Fruit fly (Drosophila melanogaster): ENCODE measurements around the gene CG14811.

Gene CG14811

DNA sequence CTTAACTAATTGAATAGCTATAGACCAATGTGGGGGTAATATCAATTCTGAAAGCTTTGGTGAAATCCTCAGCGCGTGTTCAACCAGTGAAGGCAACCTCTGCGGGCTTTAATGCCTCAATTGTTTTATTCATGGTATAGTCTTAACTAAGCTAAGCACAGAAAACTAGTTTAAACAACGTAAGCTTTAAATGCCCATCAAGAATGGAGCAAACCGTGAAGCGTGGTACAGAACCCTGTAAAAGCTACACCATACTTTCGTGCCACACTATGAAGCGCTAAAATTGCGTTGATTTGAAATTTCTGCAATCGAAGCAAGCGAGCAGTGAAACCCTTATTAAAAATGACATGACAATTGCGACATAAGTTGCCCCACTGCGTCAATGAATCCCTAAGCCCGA is 1.1 kb downstream of the CG14811 start:
- TF ChIP-seq CG8478 (optimal IDR thresholded peaks at IDR 0.05) = no peak
- TF ChIP-seq pan (optimal IDR thresholded peaks at IDR 0.05) = no peak
- TF ChIP-seq EcR (GFP tag; optimal IDR thresholded peaks at IDR 0.05) = no peak
- no peak for TF ChIP-seq Dll (optimal IDR thresholded peaks at IDR 0.05)
- TF ChIP-seq psq (optimal IDR thresholded peaks at IDR 0.05) = no peak
- no peak for TF ChIP-seq usp (GFP tag; optimal IDR thresholded peaks at IDR 0.05)

DNA sequence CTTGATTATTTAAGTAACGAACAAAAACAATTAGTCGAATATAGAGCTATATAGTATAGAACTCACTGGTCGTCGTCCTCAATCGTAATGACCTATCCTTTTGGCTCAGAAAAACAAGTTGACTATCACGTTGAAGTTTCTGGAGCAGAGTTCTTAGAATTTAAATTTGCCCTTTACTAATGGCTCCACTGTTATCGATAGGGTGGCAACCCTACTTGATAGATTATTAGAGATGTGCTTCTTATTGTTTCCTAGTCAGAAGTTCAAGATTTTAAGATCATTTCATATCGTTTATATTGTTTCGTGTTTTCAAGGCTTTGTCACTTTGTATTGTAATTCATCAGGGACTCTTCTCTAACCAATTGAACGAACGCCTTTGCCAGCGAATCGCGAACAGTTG is 1.9 kb downstream of the CG14811 start, which contains the start of gene CG14810:
TSS of gene CG14810 (minus strand) at position 101 of the 400 bp plus-strand sequence.
- TF ChIP-seq Dll (optimal IDR thresholded peaks at IDR 0.05) (no peak), CG8478 (optimal IDR thresholded peaks at IDR 0.05) (no peak)

DNA sequence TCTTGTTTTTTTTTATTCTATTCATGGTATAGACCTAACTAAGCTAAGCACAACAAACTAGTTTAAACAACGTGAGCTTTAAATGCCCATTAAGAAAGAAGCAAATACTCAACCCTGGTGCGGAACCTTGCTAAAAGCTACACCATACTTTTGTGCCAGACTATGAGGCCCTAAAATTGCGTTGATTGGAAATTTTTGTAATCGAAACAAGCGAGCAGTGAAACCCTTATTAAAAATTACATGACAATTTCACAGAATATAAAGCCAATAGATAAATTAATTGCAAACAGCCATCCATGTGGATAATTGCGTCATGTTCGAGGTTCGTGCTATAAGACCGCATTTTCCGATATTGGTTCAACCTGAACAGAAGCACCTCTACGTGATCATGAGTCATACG is 3.2 kb downstream of the CG14811 start:
- TF ChIP-seq Dll (optimal IDR thresholded peaks at IDR 0.05) (no peak), psq (optimal IDR thresholded peaks at IDR 0.05) (no peak), usp (GFP tag; optimal IDR thresholded peaks at IDR 0.05) (no peak), CG8478 (optimal IDR thresholded peaks at IDR 0.05) (no peak), pan (optimal IDR thresholded peaks at IDR 0.05) (no peak), EcR (GFP tag; optimal IDR thresholded peaks at IDR 0.05) (no peak)

DNA sequence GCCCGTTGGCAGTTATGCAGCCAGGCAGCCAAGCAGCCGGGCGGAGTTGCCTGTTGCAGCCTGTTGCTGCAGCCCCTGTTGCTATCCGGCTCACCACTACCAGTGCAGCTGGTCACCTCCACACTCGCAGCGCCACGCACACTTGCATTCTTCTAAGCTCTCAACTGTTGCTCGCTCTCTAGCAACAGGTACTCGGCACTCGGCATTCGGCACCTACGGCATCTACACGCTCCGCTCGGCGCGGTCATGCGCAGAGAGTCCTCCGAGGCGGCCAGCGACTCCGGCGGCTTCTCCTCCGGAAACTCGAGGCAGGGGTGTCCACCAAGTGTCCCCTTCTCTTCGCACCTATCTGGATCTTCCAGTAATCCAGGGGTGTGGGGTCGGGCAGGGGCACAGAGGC is 11.0 kb downstream of the CG14811 start:
- TF ChIP-seq usp (GFP tag; optimal IDR thresholded peaks at IDR 0.05) = no peak
- no peak for TF ChIP-seq CG8478 (optimal IDR thresholded peaks at IDR 0.05)
- TF ChIP-seq pan (optimal IDR thresholded peaks at IDR 0.05) = no peak
- TF ChIP-seq psq (optimal IDR thresholded peaks at IDR 0.05) = no peak
- TF ChIP-seq Dll (optimal IDR thresholded peaks at IDR 0.05) = no peak
- no peak for TF ChIP-seq EcR (GFP tag; optimal IDR thresholded peaks at IDR 0.05)

DNA sequence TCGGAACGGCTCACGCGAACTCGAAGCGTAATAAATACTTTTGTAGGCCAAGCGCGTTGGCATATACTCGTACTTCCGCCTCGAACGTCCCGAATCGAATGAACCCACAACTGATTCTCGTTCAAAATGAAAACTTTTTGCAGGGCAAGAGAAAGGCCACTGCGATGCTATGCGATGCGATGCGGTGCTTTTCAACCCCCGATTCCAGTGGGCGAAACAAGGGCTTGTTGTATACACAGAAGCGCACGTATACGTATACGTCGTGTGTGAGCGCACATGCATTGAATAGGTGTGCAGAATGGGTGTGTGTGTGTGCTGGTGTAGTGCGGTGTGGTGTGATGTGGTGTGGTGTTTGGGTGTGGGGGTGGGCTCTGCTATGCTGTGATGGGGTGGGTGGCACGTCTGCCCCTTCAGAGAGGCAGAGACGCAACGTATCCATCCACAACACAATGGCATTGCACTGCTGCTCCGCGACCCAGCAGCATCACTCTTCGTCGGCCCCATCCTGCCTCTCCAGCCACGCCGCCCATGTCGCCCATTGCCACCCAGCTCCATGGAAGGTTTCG is 28.3 kb downstream of the CG14811 start:
- TF ChIP-seq pan (optimal IDR thresholded peaks at IDR 0.05) = no peak
- TF ChIP-seq Dll (optimal IDR thresholded peaks at IDR 0.05) = no peak
- no peak for TF ChIP-seq CG8478 (optimal IDR thresholded peaks at IDR 0.05)
- TF ChIP-seq usp (GFP tag; optimal IDR thresholded peaks at IDR 0.05) = no peak

DNA sequence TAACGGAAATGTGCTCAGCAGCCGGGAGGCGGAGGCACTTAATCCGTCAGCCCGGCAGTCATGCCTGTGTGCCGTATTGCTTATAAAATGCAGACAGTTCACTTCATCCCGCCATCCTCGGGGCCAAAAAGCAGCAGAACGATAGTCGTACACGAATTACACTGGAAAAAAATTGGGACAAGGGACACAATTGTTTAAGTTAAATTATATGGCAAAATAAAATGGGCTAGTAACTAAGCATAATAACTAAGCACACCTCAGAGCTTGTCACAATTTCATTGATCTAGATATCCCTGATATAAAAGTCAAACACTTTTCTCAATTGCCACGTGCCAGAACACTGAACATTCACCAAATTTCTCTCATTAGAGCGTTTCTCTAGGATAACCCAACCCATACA is 32.9 kb downstream of the CG14811 start, which contains the start of gene CG32806:
TSS of gene CG32806 (plus strand) at position 301 of the 400 bp plus-strand sequence.
- TF ChIP-seq Dll (optimal IDR thresholded peaks at IDR 0.05) = no peak
- no peak for TF ChIP-seq pan (optimal IDR thresholded peaks at IDR 0.05)
- TF ChIP-seq CG8478 (optimal IDR thresholded peaks at IDR 0.05) = no peak
- TF ChIP-seq EcR (GFP tag; optimal IDR thresholded peaks at IDR 0.05) = no peak
- TF ChIP-seq usp (GFP tag; optimal IDR thresholded peaks at IDR 0.05) = no peak
- no peak for TF ChIP-seq psq (optimal IDR thresholded peaks at IDR 0.05)

DNA sequence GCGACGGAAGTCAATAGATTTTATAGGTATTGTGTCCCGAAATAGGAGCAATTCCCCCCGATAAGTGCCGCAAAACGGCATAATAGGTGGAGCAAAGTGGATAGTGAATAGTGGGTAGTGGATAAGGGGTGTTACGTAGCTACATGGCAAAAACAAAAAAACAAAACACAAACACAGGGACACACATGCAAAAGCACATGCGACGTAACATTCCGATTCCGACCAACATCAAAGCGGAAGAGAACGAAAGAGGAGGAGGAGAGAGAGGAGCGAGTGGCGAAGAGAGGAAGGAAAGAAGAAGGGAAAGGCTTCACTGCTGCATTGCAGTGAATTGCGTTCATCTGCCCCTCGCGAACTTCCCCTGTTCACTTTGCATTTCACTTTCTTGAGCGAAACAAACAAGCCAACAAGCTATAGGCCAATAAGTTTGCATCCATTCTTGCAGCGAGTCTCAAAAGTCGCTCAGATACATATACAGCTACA is 47.8 kb downstream of the CG14811 start:
- TF ChIP-seq CG8478 (optimal IDR thresholded peaks at IDR 0.05) (no peak), Dll (optimal IDR thresholded peaks at IDR 0.05) (no peak), EcR (GFP tag; optimal IDR thresholded peaks at IDR 0.05) (no peak), psq (optimal IDR thresholded peaks at IDR 0.05) (no peak), pan (optimal IDR thresholded peaks at IDR 0.05) (no peak)

DNA sequence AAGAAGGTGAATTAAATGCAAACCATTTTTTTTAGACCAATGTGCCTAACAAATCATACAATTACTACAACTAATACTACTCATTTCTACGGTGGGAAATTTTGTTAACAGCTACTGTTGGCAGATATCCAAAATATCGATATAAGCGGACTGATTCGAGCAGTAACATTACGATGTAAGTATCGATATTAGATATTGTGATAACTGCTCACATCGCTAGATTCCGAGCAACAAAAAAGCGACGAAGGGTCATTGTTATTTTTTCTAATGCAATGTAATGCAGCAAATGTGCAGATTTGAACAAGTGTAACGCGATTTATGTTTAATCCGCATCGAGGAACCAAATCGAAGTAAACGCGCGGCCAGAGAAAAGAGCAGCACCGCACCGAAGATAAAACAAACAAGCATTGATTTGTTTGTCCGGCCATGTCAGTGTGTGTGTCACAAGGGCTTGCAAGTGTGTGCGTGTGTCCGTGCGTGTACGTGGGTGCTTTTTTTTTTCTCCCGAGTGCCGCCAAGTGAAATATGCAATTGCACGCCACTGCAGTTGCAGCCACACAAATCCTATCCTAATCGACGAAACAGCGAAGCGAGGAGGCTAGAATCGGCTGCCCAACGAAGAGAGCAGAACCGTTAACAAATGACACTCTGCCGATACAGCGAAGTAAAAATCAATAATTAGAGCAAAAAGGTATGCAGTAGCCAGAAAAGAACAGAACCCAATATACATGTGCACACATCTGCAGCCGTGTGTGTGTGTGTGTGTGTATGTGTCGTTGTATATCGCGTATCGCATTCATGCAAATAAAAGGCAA is 48.4 kb downstream of the CG14811 start, which contains the start of the genes prage and Adar:
TSS of gene prage (plus strand) at position 188 of the 815 bp plus-strand sequence.
TSS of gene Adar (plus strand) at position 194 of the 815 bp plus-strand sequence.
- TF ChIP-seq usp (GFP tag; optimal IDR thresholded peaks at IDR 0.05) (no peak), pan (optimal IDR thresholded peaks at IDR 0.05) (no peak), EcR (GFP tag; optimal IDR thresholded peaks at IDR 0.05) (no peak), psq (optimal IDR thresholded peaks at IDR 0.05) (no peak), Dll (optimal IDR thresholded peaks at IDR 0.05) (no peak)

DNA sequence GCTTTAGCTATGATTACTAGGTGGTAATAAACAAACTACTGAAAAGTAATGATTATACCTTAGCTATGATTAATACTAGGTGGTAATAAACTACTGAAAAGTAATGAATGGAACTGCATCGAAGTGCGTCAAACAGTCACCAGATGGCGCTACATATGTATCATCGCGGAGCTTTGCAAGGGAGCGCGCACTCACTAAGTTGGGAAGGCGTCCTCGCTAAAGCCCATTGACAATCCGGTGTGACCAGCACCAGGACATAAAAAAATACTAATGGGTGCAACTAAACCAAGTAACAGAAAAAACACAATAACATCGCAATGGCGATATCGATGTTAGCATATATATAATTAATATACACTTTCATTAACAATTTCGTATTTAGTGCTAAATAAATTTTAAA is 49.6 kb downstream of the CG14811 start:
- TF ChIP-seq Dll (optimal IDR thresholded peaks at IDR 0.05) (no peak), usp (GFP tag; optimal IDR thresholded peaks at IDR 0.05) (no peak), pan (optimal IDR thresholded peaks at IDR 0.05) (no peak), EcR (GFP tag; optimal IDR thresholded peaks at IDR 0.05) (no peak), psq (optimal IDR thresholded peaks at IDR 0.05) (no peak), CG8478 (optimal IDR thresholded peaks at IDR 0.05) (no peak)

Data from whole organism.